Fruit fly (Drosophila melanogaster): ENCODE results near the gene Trs23.

DNA sequence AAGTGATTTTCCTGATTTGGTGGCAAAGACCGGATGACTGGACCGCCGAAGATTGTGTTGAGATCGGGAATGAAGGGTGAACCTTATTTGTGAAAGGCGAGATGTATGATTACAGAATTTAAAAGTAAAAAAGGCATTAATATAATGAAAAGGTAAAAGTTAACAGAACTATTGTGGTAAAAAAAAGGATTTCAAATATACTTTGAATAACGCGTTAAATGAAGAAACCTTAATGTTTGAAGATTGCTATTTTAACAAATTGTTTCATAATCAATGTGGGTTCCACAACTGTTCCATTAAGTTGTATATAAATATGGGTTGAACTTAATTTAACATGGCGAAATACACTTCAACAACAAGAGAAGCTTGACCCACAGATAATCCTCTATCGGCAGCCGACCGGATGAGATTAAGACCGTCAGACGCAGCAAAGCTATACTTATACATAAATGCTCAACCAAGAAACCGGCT, 13.7 kb upstream of the Trs23 start, which contains the start of gene Glt:
- TF ChIP-seq lola (GFP tag; optimal IDR thresholded peaks at IDR 0.05) (no peak), Hr83 (GFP tag; optimal IDR thresholded peaks at IDR 0.05; ENCODE audit: poor library complexity, severe bottlenecking) (no peak)
